Worm (Caenorhabditis elegans): ENCODE results near the gene F01F1.3.

- TF ChIP-seq pag-3 (tag; optimal IDR thresholded peaks at IDR 0.05; ENCODE audit: borderline replicate concordance) = no peak
- no peak for TF ChIP-seq lim-6 (tag; optimal IDR thresholded peaks at IDR 0.05)
- TF ChIP-seq K02D7.2 (tag; optimal IDR thresholded peaks at IDR 0.05) = no peak
- no peak for TF ChIP-seq tbx-2 (tag; optimal IDR thresholded peaks at IDR 0.05)
- no peak for TF ChIP-seq nhr-11 (tag; optimal IDR thresholded peaks at IDR 0.05)
- no peak for TF ChIP-seq sdc-2 (tag; optimal IDR thresholded peaks at IDR 0.05)
- no peak for TF ChIP-seq ref-2 (tag; optimal IDR thresholded peaks at IDR 0.05)
- TF ChIP-seq dve-1 (tag; optimal IDR thresholded peaks at IDR 0.05) = no peak
- TF ChIP-seq hlh-30 (tag; optimal IDR thresholded peaks at IDR 0.05; ENCODE audit: insufficient read depth) = no peak
- TF ChIP-seq K09A11.1 (tag; optimal IDR thresholded peaks at IDR 0.05; ENCODE audit: insufficient read depth) = no peak
These were observed 5.3 kb downstream of the F01F1.3 start for ce11 chrIII:5876867-5877641.

Measured in whole organism, late embryonic.